Fruit fly (Drosophila melanogaster): ENCODE measurements around the gene CG42300.
A peak's percentile ranks its signal among the peaks of the same experiment; 100 is the strongest.

CG42300 gene

dm6 chrX:15554256-15554678 lies 1.6 kb downstream of the CG42300 start, which contains the start of gene Ac13E (continued):
- TF ChIP-seq CG3838 (GFP tag; optimal IDR thresholded peaks at IDR 0.05) (peak; percentile 43), Dfd (GFP tag; optimal IDR thresholded peaks at IDR 0.05) (no peak), grau (tag; optimal IDR thresholded peaks at IDR 0.05) (peak; percentile 92), chn (GFP tag; optimal IDR thresholded peaks at IDR 0.05) (peak; percentile 90), Sin3A (optimal IDR thresholded peaks at IDR 0.05) (no peak), CTCF (GFP tag; optimal IDR thresholded peaks at IDR 0.05) (peak; percentile 56), kah (GFP tag; optimal IDR thresholded peaks at IDR 0.05) (peak; percentile 80), vfl (GFP tag; optimal IDR thresholded peaks at IDR 0.05) (peak; percentile 78), hbn (GFP tag; IDR thresholded peaks at IDR 0.05; ENCODE audit: partially characterized antibody) (0 out of 2 replicates have a peak, but pooled peaks have one; percentile 18), CG4328 (GFP tag; optimal IDR thresholded peaks at IDR 0.05) (peak; percentile 83), CG9817 (tag; optimal IDR thresholded peaks at IDR 0.05) (peak; percentile 83), CG10654 (GFP tag; optimal IDR thresholded peaks at IDR 0.05) (peak; percentile 77), CG4282 (GFP tag; optimal IDR thresholded peaks at IDR 0.05) (peak; percentile 90), lov (optimal IDR thresholded peaks at IDR 0.05) (no peak), lov (GFP tag; IDR thresholded peaks at IDR 0.05) (0 out of 3 replicates have a peak, but pooled peaks have one; percentile 29), shn (GFP tag; optimal IDR thresholded peaks at IDR 0.05) (peak; percentile 76), CG14050 (GFP tag; IDR thresholded peaks at IDR 0.05) (peak; percentile 80), CG6254 (GFP tag; optimal IDR thresholded peaks at IDR 0.05) (peak; percentile 82), CG8944 (GFP tag; optimal IDR thresholded peaks at IDR 0.05) (peak; percentile 72), Sox100B (GFP tag; optimal IDR thresholded peaks at IDR 0.05) (peak; percentile 93), CG9727 (GFP tag; optimal IDR thresholded peaks at IDR 0.05) (peak; percentile 90), CG11504 (tag; optimal IDR thresholded peaks at IDR 0.05) (peak; percentile 92), Fer1 (GFP tag; optimal IDR thresholded peaks at IDR 0.05) (peak; percentile 94), Hr3 (GFP tag; optimal IDR thresholded peaks at IDR 0.05) (peak; percentile 85), gsb (GFP tag; IDR thresholded peaks at IDR 0.05) (peak; percentile 82), H2.0 (GFP tag; IDR thresholded peaks at IDR 0.05) (peak; percentile 82), CG2120 (GFP tag; optimal IDR thresholded peaks at IDR 0.05) (peak; percentile 92), schlank (tag; optimal IDR thresholded peaks at IDR 0.05) (peak; percentile 76), Bgb (GFP tag; IDR thresholded peaks at IDR 0.05; ENCODE audit: partially characterized antibody) (peak; percentile 58), Lhr (GFP tag; optimal IDR thresholded peaks at IDR 0.05) (peak; percentile 72), fru (optimal IDR thresholded peaks at IDR 0.05) (no peak), hth (optimal IDR thresholded peaks at IDR 0.05) (no peak), Fer3 (tag; optimal IDR thresholded peaks at IDR 0.05) (peak; percentile 85), E2f1 (GFP tag; IDR thresholded peaks at IDR 0.05) (peak; percentile 83), CG2678 (tag; optimal IDR thresholded peaks at IDR 0.05) (peak; percentile 93), CG32772 (GFP tag; IDR thresholded peaks at IDR 0.05) (peak; percentile 82), corto (GFP tag; optimal IDR thresholded peaks at IDR 0.05) (peak; percentile 70), salm (tag; optimal IDR thresholded peaks at IDR 0.05) (peak; percentile 88), chm (GFP tag; IDR thresholded peaks at IDR 0.05) (peak; percentile 47; the same call in 1 of the 2 replicates), wek (GFP tag; optimal IDR thresholded peaks at IDR 0.05) (peak; percentile 73), CG8359 (GFP tag; optimal IDR thresholded peaks at IDR 0.05; ENCODE audit: borderline replicate concordance) (peak; percentile 87), CG3163 (GFP tag; optimal IDR thresholded peaks at IDR 0.05) (peak; percentile 52), CG14667 (GFP tag; IDR thresholded peaks at IDR 0.05) (peak; percentile 70), CG7963 (GFP tag; IDR thresholded peaks at IDR 0.05; ENCODE audit: partially characterized antibody) (peak; percentile 56; the same call in 2 of the 3 replicates), Vsx1 (GFP tag; optimal IDR thresholded peaks at IDR 0.05) (peak; percentile 74), HLH3B (GFP tag; IDR thresholded peaks at IDR 0.05) (peak; percentile 85), CG2116 (GFP tag; optimal IDR thresholded peaks at IDR 0.05) (peak; percentile 67), tll (GFP tag; optimal IDR thresholded peaks at IDR 0.05) (peak in 1 of 2 experiments; percentile 18), CG12942 (GFP tag; optimal IDR thresholded peaks at IDR 0.05) (peak; percentile 79), CG3847 (GFP tag; IDR thresholded peaks at IDR 0.05) (peak; percentile 86), CG11695 (GFP tag; IDR thresholded peaks at IDR 0.05) (peak; percentile 92), CG5180 (GFP tag; optimal IDR thresholded peaks at IDR 0.05) (peak; percentile 100)

Data from whole organism, embryonic.